Worm (Caenorhabditis elegans) whole organism, L3 larva: ENCODE measurements around the gene znf-474.

Experiments
- R02D3.7 ChIP-seq: fragments of 150-350 bp; optimal IDR thresholded peaks from 2 replicates; lab custom pipeline; 2014; ENCODE audit warnings: missing biosample characterization, missing genetic modification characterization
- aly-2 ChIP-seq: fragments of 150-350 bp; optimal IDR thresholded peaks from 2 replicates; lab custom pipeline; 2014; ENCODE audit warnings: missing biosample characterization, missing genetic modification characterization
- ceh-16 ChIP-seq: sonication (generic microtip); optimal IDR thresholded peaks from 2 replicates; lab custom pipeline; 2017; ENCODE audit warnings: missing biosample characterization, missing genetic modification characterization
- ceh-28 ChIP-seq: fragments of 150-350 bp; optimal IDR thresholded peaks from 2 replicates; lab custom pipeline; 2014; ENCODE audit warnings: missing biosample characterization, missing genetic modification reagents, missing genetic modification characterization
- ceh-9 ChIP-seq: sonication (generic microtip); optimal IDR thresholded peaks from 2 replicates; lab custom pipeline; 2018; ENCODE audit warnings: missing biosample characterization, missing genetic modification characterization
- daf-12 ChIP-seq: fragments of 150-350 bp; optimal IDR thresholded peaks from 2 replicates; lab custom pipeline; 2014; ENCODE audit warnings: missing biosample characterization, missing genetic modification reagents, missing genetic modification characterization
- egl-27 ChIP-seq: sonication (generic microtip); optimal IDR thresholded peaks from 4 replicates; lab custom pipeline; 2017; ENCODE audit warnings: missing biosample characterization, missing genetic modification reagents, missing genetic modification characterization
- egl-5 ChIP-seq: fragments of 150-350 bp; optimal IDR thresholded peaks from 2 replicates; lab custom pipeline; 2017; ENCODE audit warnings: missing biosample characterization, missing genetic modification reagents, missing genetic modification characterization, inconsistent platforms
- elt-1 ChIP-seq: fragments of 150-350 bp; optimal IDR thresholded peaks from 2 replicates; lab custom pipeline; 2014; ENCODE audit warnings: missing biosample characterization, missing genetic modification characterization
- elt-2 ChIP-seq: sonication (generic microtip); optimal IDR thresholded peaks from 2 replicates; lab custom pipeline; 2016; ENCODE audit warnings: missing genetic modification reagents, mild to moderate bottlenecking, missing genetic modification characterization, missing compliant biosample characterization
- elt-3 ChIP-seq, 3 experiments: fragments of 150-350 bp in 1 of 3; sonication (generic microtip) in 2 of 3; optimal IDR thresholded peaks; 2 replicates in 2 of 3; 4 replicates in 1 of 3; lab custom pipeline; 2014 to 2017; ENCODE audit warnings: missing biosample characterization in 3 of 3, missing genetic modification characterization in 3 of 3
- eor-1 ChIP-seq, 2 experiments: fragments of 150-350 bp; optimal IDR thresholded peaks; 2 replicates each; lab custom pipeline; 2014 to 2018; ENCODE audit warnings: missing biosample characterization in 2 of 2, missing genetic modification characterization in 2 of 2
- fkh-2 ChIP-seq: fragments of 150-350 bp; optimal IDR thresholded peaks from 2 replicates; lab custom pipeline; 2014; ENCODE audit warnings: missing biosample characterization, missing genetic modification reagents, missing genetic modification characterization
- lin-15B ChIP-seq: fragments of 150-350 bp; optimal IDR thresholded peaks from 2 replicates; lab custom pipeline; 2014; ENCODE audit warnings: missing biosample characterization, missing genetic modification characterization
- lin-39 ChIP-seq: fragments of 150-350 bp; optimal IDR thresholded peaks from 2 replicates; lab custom pipeline; 2018; ENCODE audit warnings: missing biosample characterization, missing genetic modification reagents, missing genetic modification characterization
- lsy-12 ChIP-seq: sonication (generic microtip); optimal IDR thresholded peaks from 2 replicates; lab custom pipeline; 2016; ENCODE audit warnings: mild to moderate bottlenecking, missing genetic modification characterization, missing compliant biosample characterization
- mdl-1 ChIP-seq: fragments of 150-350 bp; optimal IDR thresholded peaks from 2 replicates; lab custom pipeline; 2014; ENCODE audit warnings: missing biosample characterization, missing genetic modification characterization
- mml-1 ChIP-seq: fragments of 150-350 bp; sonication (generic microtip); optimal IDR thresholded peaks from 3 replicates; lab custom pipeline; 2014; ENCODE audit warnings: missing biosample characterization, missing genetic modification characterization
- nhr-23 ChIP-seq: fragments of 150-350 bp; optimal IDR thresholded peaks from 2 replicates; lab custom pipeline; 2014; ENCODE audit warnings: missing biosample characterization, missing genetic modification reagents, missing genetic modification characterization
- nhr-237 ChIP-seq: fragments of 150-350 bp; optimal IDR thresholded peaks from 2 replicates; lab custom pipeline; 2014; ENCODE audit warnings: missing biosample characterization, missing genetic modification characterization
- nhr-25 ChIP-seq: sonication (generic microtip); optimal IDR thresholded peaks from 2 replicates; lab custom pipeline; 2017; ENCODE audit warnings: missing biosample characterization, missing genetic modification characterization
- nhr-67 ChIP-seq: fragments of 150-350 bp; optimal IDR thresholded peaks from 2 replicates; lab custom pipeline; 2014; ENCODE audit warnings: missing biosample characterization, missing genetic modification characterization
- nhr-76 ChIP-seq: fragments of 150-350 bp; sonication (generic microtip); optimal IDR thresholded peaks from 5 replicates; lab custom pipeline; 2014; ENCODE audit warnings: missing biosample characterization, missing genetic modification characterization
- nhr-77 ChIP-seq: fragments of 150-350 bp; optimal IDR thresholded peaks from 2 replicates; lab custom pipeline; 2014; ENCODE audit warnings: missing biosample characterization, missing genetic modification characterization
- pha-4 ChIP-seq: fragments of 150-350 bp; optimal IDR thresholded peaks from 2 replicates; lab custom pipeline; 2014; ENCODE audit warnings: missing biosample characterization, missing genetic modification reagents, missing genetic modification characterization
- pqm-1 ChIP-seq: fragments of 150-350 bp; optimal IDR thresholded peaks from 2 replicates; lab custom pipeline; 2017; ENCODE audit warnings: missing biosample characterization, missing genetic modification characterization, inconsistent platforms
- sea-2 ChIP-seq: fragments of 150-350 bp; sonication (generic microtip); optimal IDR thresholded peaks from 4 replicates; lab custom pipeline; 2014; ENCODE audit warnings: missing biosample characterization, missing genetic modification reagents, missing genetic modification characterization
- skn-1 ChIP-seq: fragments of 150-350 bp; optimal IDR thresholded peaks from 2 replicates; lab custom pipeline; 2014; ENCODE audit warnings: missing biosample characterization, missing genetic modification characterization
- snpc-4 ChIP-seq: fragments of 150-350 bp; optimal IDR thresholded peaks from 2 replicates; lab custom pipeline; 2014; ENCODE audit warnings: missing biosample characterization, missing genetic modification characterization
- unc-39 ChIP-seq: sonication (generic microtip); optimal IDR thresholded peaks from 4 replicates; lab custom pipeline; 2017; ENCODE audit warnings: missing biosample characterization, missing genetic modification characterization
- ztf-11 ChIP-seq: fragments of 150-350 bp; optimal IDR thresholded peaks from 2 replicates; lab custom pipeline; 2014; ENCODE audit warnings: missing biosample characterization, missing genetic modification characterization
- ztf-4 ChIP-seq: fragments of 150-350 bp; optimal IDR thresholded peaks from 2 replicates; lab custom pipeline; 2014; ENCODE audit warnings: missing biosample characterization, missing genetic modification characterization

znf-474 gene

ce11 chrX:12142569-12142968, 7.2 kb upstream of the znf-474 start, which contains the start of gene M153.3:
M153.3 (plus strand) TSS chrX:12142869.
- TF ChIP-seq lin-15B (tag; lab: Kevin White, UChicago) (no peak), snpc-4 (tag; lab: Kevin White, UChicago) (no peak), lsy-12 (tag; lab: Kevin White, UChicago) (no peak), nhr-67 (no peak), ceh-9 (tag; lab: Kevin White, UChicago) (no peak), nhr-76 (tag; lab: Kevin White, UChicago) (no peak), daf-12 (tag; lab: Kevin White, UChicago) (no peak), egl-27 (tag; lab: Kevin White, UChicago) (no peak), lin-39 (tag; lab: Kevin White, UChicago) (no peak), nhr-77 (tag; lab: Kevin White, UChicago) (no peak), egl-5 (tag; lab: Kevin White, UChicago) (no peak), aly-2 (no peak), nhr-237 (tag; lab: Kevin White, UChicago) (no peak), ztf-4 (no peak), mdl-1 (tag; lab: Kevin White, UChicago) (no peak), fkh-2 (no peak), R02D3.7 (tag; lab: Kevin White, UChicago) (no peak), eor-1 (tag; optimal IDR thresholded peaks at IDR 0.05; lab: Kevin White, UChicago) (no peak), pha-4 (tag; lab: Kevin White, UChicago) (no peak), nhr-23 (no peak)

ce11 chrX:12143693-12144092, 6.0 kb upstream of the znf-474 start, which contains the start of gene M153.5:
M153.5 (plus strand) TSS chrX:12143993.
- TF ChIP-seq ztf-4 (no peak), elt-2 (tag; lab: Kevin White, UChicago) (no peak), nhr-237 (tag; lab: Kevin White, UChicago) (no peak), daf-12 (tag; lab: Kevin White, UChicago) (no peak), ztf-11 (tag; lab: Kevin White, UChicago) (no peak)
- TF ChIP-seq, all 47 proteins: peak for 0

ce11 chrX:12145919-12146318, 3.8 kb upstream of the znf-474 start:
- TF ChIP-seq elt-2 (tag; lab: Kevin White, UChicago) (peak; percentile 48), pqm-1 (tag; lab: Kevin White, UChicago) (peak; percentile 9), ceh-28 (tag; lab: Kevin White, UChicago) (no peak)

- TF ChIP-seq pqm-1 (tag; lab: Kevin White, UChicago) (peak; percentile 70), elt-2 (tag; lab: Kevin White, UChicago) (peak; percentile 72), elt-1 (no peak), ztf-4 (no peak), nhr-237 (tag; lab: Kevin White, UChicago) (no peak), ceh-16 (tag; lab: Kevin White, UChicago) (no peak), lsy-12 (tag; lab: Kevin White, UChicago) (no peak), ceh-28 (tag; lab: Kevin White, UChicago) (no peak), sea-2 (GFP tag; lab: Kevin White, UChicago) (no peak), nhr-23 (no peak), R02D3.7 (tag; lab: Kevin White, UChicago) (no peak), nhr-76 (tag; lab: Kevin White, UChicago) (no peak), nhr-25 (no peak), elt-3 (tag; optimal IDR thresholded peaks at IDR 0.05; lab: Kevin White, UChicago) (peak in 1 of 3 experiments; percentile 2), snpc-4 (tag; lab: Kevin White, UChicago) (no peak), unc-39 (tag; lab: Kevin White, UChicago) (no peak), ztf-11 (tag; lab: Kevin White, UChicago) (no peak), nhr-67 (no peak), lin-39 (tag; lab: Kevin White, UChicago) (no peak), daf-12 (tag; lab: Kevin White, UChicago) (no peak), mml-1 (tag; lab: Kevin White, UChicago) (no peak), pha-4 (tag; lab: Kevin White, UChicago) (peak; percentile 35), nhr-77 (tag; lab: Kevin White, UChicago) (no peak), skn-1 (tag; lab: Kevin White, UChicago) (no peak)
Observed at ce11 chrX:12146453-12147085, 3.2 kb upstream of the znf-474 start, which contains the start of gene pycr-1. pycr-1 (plus strand) TSS chrX:12146832.
